Fruit fly (Drosophila melanogaster): ENCODE measurements around the gene CG7950.

- TF ChIP-seq CTCF (optimal IDR thresholded peaks at IDR 0.05) (no peak), CG8478 (optimal IDR thresholded peaks at IDR 0.05) (no peak)
Observed at dm6 chr3R:30030061-30030460, 26.6 kb upstream of the CG7950 start.
